Fruit fly (Drosophila melanogaster) whole organism, adult: Measurements from ENCODE around the gene Sema1a.

Experiments
- CG11617 ChIP-seq: fragments of 200-800 bp; sonication (Bioruptor generic); optimal IDR thresholded peaks from 2 replicates; lab custom pipeline; 2017; ENCODE audit warnings: mild to moderate bottlenecking, missing biosample characterization, missing genetic modification reagents, missing genetic modification characterization
- CG5204 ChIP-seq: fragments of 200-800 bp; sonication (Bioruptor generic); optimal IDR thresholded peaks from 2 replicates; lab custom pipeline; 2016; ENCODE audit warnings: missing biosample characterization, missing genetic modification characterization
- Mnt ChIP-seq: fragments of 200-800 bp; sonication (Bioruptor generic); optimal IDR thresholded peaks from 2 replicates; lab custom pipeline; 2016; ENCODE audit warnings: missing biosample characterization, mild to moderate bottlenecking, missing genetic modification characterization

- TF ChIP-seq CG5204 (GFP tag; lab: Kevin White, UChicago) (no peak), Mnt (GFP tag; lab: Kevin White, UChicago) (no peak), CG11617 (no peak)
Measured at dm6 chr2L:8534118-8534514, 7.8 kb upstream of the Sema1a start.
